Worm (Caenorhabditis elegans) whole organism, midembryonic: ENCODE data around the gene slc-17.8.

Experiments
- cog-1 ChIP-seq: sonication (generic microtip); optimal IDR thresholded peaks from 2 replicates; lab custom pipeline; 2016; ENCODE audit warnings: missing genetic modification characterization, missing compliant biosample characterization
- flt-1 ChIP-seq: fragments of 200-800 bp; sonication (Bioruptor generic); IDR thresholded peaks from 2 replicates; pipeline ENCODE4 v1.3.6; 2022; ENCODE audit warnings: missing genetic modification characterization, missing compliant biosample characterization
- ztf-23 ChIP-seq: fragments of 200-800 bp; sonication (Bioruptor generic); IDR thresholded peaks from 2 replicates; pipeline ENCODE4 v1.3.6; 2022; ENCODE audit warnings: missing genetic modification reagents, missing genetic modification characterization, missing compliant biosample characterization

DNA sequence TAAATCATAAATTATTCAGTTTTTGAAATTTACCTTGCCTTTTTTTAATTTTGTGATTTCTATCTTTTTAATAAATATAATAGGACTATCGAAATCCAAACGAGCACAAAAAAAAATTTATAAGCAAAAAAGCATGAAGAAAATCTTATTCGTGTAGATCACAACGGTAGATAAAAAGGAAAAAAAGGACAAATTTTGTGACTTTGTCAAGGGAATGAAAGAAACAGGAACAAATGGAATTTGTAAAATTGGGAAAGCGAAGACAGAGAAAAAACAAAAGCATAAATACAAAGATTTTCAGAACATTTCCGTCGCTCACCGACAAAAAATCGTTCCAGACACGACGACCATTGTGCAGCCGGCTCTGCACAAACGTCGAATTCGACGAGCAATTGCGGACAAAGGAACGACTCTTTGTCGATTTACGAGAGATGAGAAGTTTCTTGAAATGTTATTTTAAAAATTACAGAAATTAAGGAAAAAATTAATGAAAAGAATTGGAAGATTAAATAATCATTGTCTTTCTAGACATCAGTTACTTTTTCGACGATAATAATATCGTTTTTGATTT lies 26.5 kb downstream of the slc-17.8 start, which contains the start of gene F45F2.10:
- TF ChIP-seq flt-1 (GFP tag; lab: Robert Waterston, UW) (no peak), cog-1 (tag; lab: Kevin White, UChicago) (no peak), ztf-23 (no peak)
